Fruit fly (Drosophila melanogaster) whole organism, embryonic: ENCODE data around the gene CG13408.

Experiments
- CG11695 ChIP-seq: fragments of 200-800 bp; sonication (Bioruptor generic); IDR thresholded peaks from 3 replicates; pipeline ENCODE4 v1.3.6; 2022; ENCODE audit warnings: missing biosample characterization, missing genetic modification characterization
- CG16779 ChIP-seq: fragments of 200-800 bp; sonication (Bioruptor generic); IDR thresholded peaks from 2 replicates; pipeline ENCODE4 v1.3.6; 2022; ENCODE audit warnings: missing biosample characterization, missing genetic modification characterization
- CG17385 ChIP-seq: fragments of 200-800 bp; sonication (Bioruptor generic); optimal IDR thresholded peaks from 3 replicates; lab custom pipeline; 2018; ENCODE audit warnings: missing biosample characterization, mild to moderate bottlenecking, missing genetic modification characterization
- CG1832 ChIP-seq: fragments of 200-800 bp; sonication (Bioruptor generic); optimal IDR thresholded peaks from 2 replicates; lab custom pipeline; 2017; ENCODE audit warnings: missing biosample characterization, mild to moderate bottlenecking, missing genetic modification characterization, inconsistent platforms
- CG2678 ChIP-seq: fragments of 200-800 bp; sonication (Bioruptor generic); optimal IDR thresholded peaks from 3 replicates; lab custom pipeline; 2019; ENCODE audit warnings: missing biosample characterization, mild to moderate bottlenecking, missing genetic modification characterization, moderate library complexity
- CG2875 ChIP-seq: fragments of 200-800 bp; sonication (Bioruptor generic); optimal IDR thresholded peaks from 2 replicates; lab custom pipeline; 2017; ENCODE audit warnings: missing biosample characterization, mild to moderate bottlenecking, missing genetic modification characterization, missing genetic modification reagents
- CG2889 ChIP-seq: fragments of 200-800 bp; sonication (Bioruptor generic); IDR thresholded peaks from 3 replicates; pipeline ENCODE4 v1.3.6; 2022; ENCODE audit warnings: missing biosample characterization, missing genetic modification characterization
- CG32767 ChIP-seq: fragments of 200-800 bp; sonication (Bioruptor generic); IDR thresholded peaks from 2 replicates; pipeline ENCODE4 v1.3.6; 2022; ENCODE audit warnings: missing biosample characterization, missing genetic modification characterization
- CG42726 ChIP-seq: fragments of 200-800 bp; sonication (Bioruptor generic); IDR thresholded peaks from 2 replicates; pipeline ENCODE4 v1.3.6; 2022; ENCODE audit warnings: missing biosample characterization, missing genetic modification characterization; ENCODE audit not compliant: partially characterized antibody
- CG7271 ChIP-seq: fragments of 200-800 bp; sonication (Bioruptor generic); optimal IDR thresholded peaks from 2 replicates; lab custom pipeline; 2018; ENCODE audit warnings: missing biosample characterization, mild to moderate bottlenecking, missing genetic modification characterization, moderate library complexity
- CG7987 ChIP-seq: fragments of 200-800 bp; sonication (Bioruptor generic); optimal IDR thresholded peaks from 2 replicates; lab custom pipeline; 2018; ENCODE audit warnings: missing biosample characterization, mild to moderate bottlenecking, missing genetic modification characterization, moderate library complexity
- CG9609 ChIP-seq: fragments of 200-800 bp; sonication (Bioruptor generic); optimal IDR thresholded peaks from 3 replicates; lab custom pipeline; 2016; ENCODE audit warnings: missing biosample characterization, missing genetic modification characterization
- CHES-1-like ChIP-seq: fragments of 200-800 bp; sonication (Bioruptor generic); optimal IDR thresholded peaks from 2 replicates; lab custom pipeline; 2016; ENCODE audit warnings: missing biosample characterization, missing genetic modification characterization
- CTCF ChIP-seq: fragments of 200-800 bp; sonication (Bioruptor generic); optimal IDR thresholded peaks from 2 replicates; lab custom pipeline; 2017; ENCODE audit warnings: missing biosample characterization, mild to moderate bottlenecking, missing genetic modification characterization, moderate library complexity
- Fer1 ChIP-seq: fragments of 200-800 bp; sonication (Bioruptor generic); optimal IDR thresholded peaks from 2 replicates; lab custom pipeline; 2017; ENCODE audit warnings: missing biosample characterization, mild to moderate bottlenecking, missing genetic modification characterization
- H2.0 ChIP-seq: fragments of 200-800 bp; sonication (Bioruptor generic); IDR thresholded peaks from 2 replicates; pipeline ENCODE4 v1.3.6; 2022; ENCODE audit warnings: missing biosample characterization, missing genetic modification characterization
- HLH4C ChIP-seq: fragments of 200-800 bp; sonication (Bioruptor generic); IDR thresholded peaks from 3 replicates; pipeline ENCODE4 v1.3.6; 2022; ENCODE audit warnings: missing biosample characterization, missing genetic modification characterization; ENCODE audit not compliant: partially characterized antibody
- Hr3 ChIP-seq: fragments of 200-800 bp; sonication (Bioruptor generic); optimal IDR thresholded peaks from 3 replicates; lab custom pipeline; 2016; ENCODE audit warnings: missing biosample characterization, missing genetic modification characterization
- Med ChIP-seq: fragments of 200-800 bp; sonication (Bioruptor generic); peaks from one replicate; lab custom pipeline; 2016; ENCODE audit warnings: missing biosample characterization, missing genetic modification characterization, mild to moderate bottlenecking, inconsistent platforms, moderate library complexity
- NC2β ChIP-seq: fragments of 200-800 bp; sonication (Bioruptor generic); optimal IDR thresholded peaks from 2 replicates; lab custom pipeline; 2016; ENCODE audit warnings: missing biosample characterization, missing genetic modification characterization
- NFAT ChIP-seq: fragments of 200-800 bp; sonication (Bioruptor generic); IDR thresholded peaks from 2 replicates; pipeline ENCODE4 v1.3.6; 2022; ENCODE audit warnings: missing biosample characterization, missing genetic modification characterization
- Neu2 ChIP-seq: fragments of 200-800 bp; sonication (Bioruptor generic); optimal IDR thresholded peaks from 3 replicates; lab custom pipeline; 2016; ENCODE audit warnings: missing biosample characterization, missing genetic modification characterization, borderline replicate concordance
- Nf-YA ChIP-seq: fragments of 200-800 bp; sonication (Bioruptor generic); IDR thresholded peaks from 2 replicates; pipeline ENCODE4 v1.3.6; 2022; ENCODE audit warnings: missing biosample characterization, missing genetic modification characterization
- Six4 ChIP-seq: fragments of 200-800 bp; sonication (Bioruptor generic); optimal IDR thresholded peaks from 2 replicates; lab custom pipeline; 2016; ENCODE audit warnings: missing biosample characterization, missing genetic modification characterization
- Sry-δ ChIP-seq: fragments of 200-800 bp; sonication (Bioruptor generic); optimal IDR thresholded peaks from 2 replicates; lab custom pipeline; 2016; ENCODE audit warnings: missing biosample characterization, missing genetic modification characterization
- Xbp1 ChIP-seq: fragments of 200-800 bp; sonication (Bioruptor generic); optimal IDR thresholded peaks from 3 replicates; lab custom pipeline; 2016; ENCODE audit warnings: missing biosample characterization, mild to moderate bottlenecking, missing genetic modification characterization
- Xrp1 ChIP-seq: fragments of 200-800 bp; sonication (Bioruptor generic); IDR thresholded peaks from 2 replicates; pipeline ENCODE4 v1.3.6; 2022; ENCODE audit warnings: missing biosample characterization, missing genetic modification characterization
- aop ChIP-seq: fragments of 200-800 bp; sonication (Bioruptor generic); IDR thresholded peaks from 2 replicates; pipeline ENCODE4 v1.3.6; 2022; ENCODE audit warnings: missing biosample characterization, missing genetic modification characterization
- ap ChIP-seq: fragments of 200-800 bp; sonication (Bioruptor generic); IDR thresholded peaks from 2 replicates; pipeline ENCODE4 v1.3.6; 2022; ENCODE audit warnings: missing biosample characterization, missing genetic modification characterization
- bsh ChIP-seq, 2 experiments: fragments of 200-800 bp; sonication (Bioruptor generic); optimal IDR thresholded peaks; 2 replicates each; lab custom pipeline; 2017 to 2018; ENCODE audit warnings: mild to moderate bottlenecking in 2 of 2, missing biosample characterization in 2 of 2, missing genetic modification characterization in 2 of 2, moderate library complexity in 1 of 2
- cas ChIP-seq: fragments of 200-800 bp; sonication (Bioruptor generic); IDR thresholded peaks from 2 replicates; pipeline ENCODE4 v1.3.6; 2022; ENCODE audit warnings: missing biosample characterization, missing genetic modification characterization
- crc ChIP-seq: fragments of 200-800 bp; sonication (Bioruptor generic); optimal IDR thresholded peaks from 2 replicates; lab custom pipeline; 2016; ENCODE audit warnings: missing biosample characterization, missing genetic modification characterization
- croc ChIP-seq: fragments of 200-800 bp; sonication (Bioruptor generic); conservative IDR thresholded peaks from 3 replicates; pipeline ENCODE4 v1.3.6; 2022; ENCODE audit warnings: missing biosample characterization, missing genetic modification characterization
- crol ChIP-seq: fragments of 200-800 bp; sonication (Bioruptor generic); IDR thresholded peaks from 2 replicates; pipeline ENCODE4 v1.3.6; 2022; ENCODE audit warnings: missing biosample characterization, missing genetic modification characterization
- dati ChIP-seq: fragments of 200-800 bp; sonication (Bioruptor generic); IDR thresholded peaks from 2 replicates; pipeline ENCODE4 v1.3.6; 2022; ENCODE audit warnings: missing biosample characterization, missing genetic modification characterization
- fd64A ChIP-seq: fragments of 200-800 bp; sonication (Bioruptor generic); optimal IDR thresholded peaks from 3 replicates; lab custom pipeline; 2018; ENCODE audit warnings: missing biosample characterization, mild to moderate bottlenecking, missing genetic modification characterization
- ftz-f1 ChIP-seq: fragments of 200-800 bp; sonication (Bioruptor generic); optimal IDR thresholded peaks from 2 replicates; lab custom pipeline; 2016; ENCODE audit warnings: missing biosample characterization, missing genetic modification characterization
- gfzf ChIP-seq: fragments of 200-800 bp; sonication (Bioruptor generic); optimal IDR thresholded peaks from 2 replicates; lab custom pipeline; 2016; ENCODE audit warnings: missing biosample characterization, mild to moderate bottlenecking, missing genetic modification characterization, moderate library complexity
- grau ChIP-seq: fragments of 200-800 bp; optimal IDR thresholded peaks from 3 replicates; lab custom pipeline; 2019; ENCODE audit warnings: missing biosample characterization, mild to moderate bottlenecking, missing genetic modification characterization, moderate library complexity
- hkb ChIP-seq, 2 experiments: fragments of 200-800 bp in 1 of 2; fragments of >200 bp in 1 of 2; sonication (Bioruptor generic) in 1 of 2; IDR thresholded peaks in 1 of 2; optimal IDR thresholded peaks in 1 of 2; 2 replicates each; pipeline versions ENCODE4 v1.3.6 to Lab custom; 2017 to 2022; ENCODE audit warnings: missing biosample characterization in 1 of 2, missing genetic modification characterization in 1 of 2
- lmd ChIP-seq: fragments of 200-800 bp; sonication (Bioruptor generic); IDR thresholded peaks from 2 replicates; pipeline ENCODE4 v1.3.6; 2022; ENCODE audit warnings: missing biosample characterization, missing genetic modification characterization
- lola ChIP-seq, 3 experiments: fragments of >200 bp in 2 of 3; fragments of 200-800 bp in 1 of 3; sonication (Bioruptor generic) in 1 of 3; optimal IDR thresholded peaks; 2 replicates each; lab custom pipeline; 2017 to 2019; ENCODE audit warnings: missing biosample characterization in 3 of 3, missing genetic modification characterization in 3 of 3, mild to moderate bottlenecking in 1 of 3, moderate library complexity in 1 of 3
- lov ChIP-seq, 2 experiments: fragments of 200-800 bp in 1 of 2; fragments of >200 bp in 1 of 2; sonication (Bioruptor generic) in 1 of 2; IDR thresholded peaks in 1 of 2; optimal IDR thresholded peaks in 1 of 2; 2 replicates in 1 of 2; 3 replicates in 1 of 2; pipeline versions ENCODE4 v1.3.6 to Lab custom; 2017 to 2022; ENCODE audit warnings: missing biosample characterization in 1 of 2, missing genetic modification characterization in 1 of 2
- salm ChIP-seq: fragments of 200-800 bp; sonication (Bioruptor generic); optimal IDR thresholded peaks from 2 replicates; lab custom pipeline; 2018; ENCODE audit warnings: missing biosample characterization, mild to moderate bottlenecking, missing genetic modification characterization
- scrt ChIP-seq: fragments of 200-800 bp; sonication (Bioruptor generic); optimal IDR thresholded peaks from 2 replicates; lab custom pipeline; 2018; ENCODE audit warnings: missing biosample characterization, mild to moderate bottlenecking, missing genetic modification characterization, moderate library complexity
- sens-2 ChIP-seq: fragments of 200-800 bp; sonication (Bioruptor generic); IDR thresholded peaks from 2 replicates; pipeline ENCODE4 v1.3.6; 2022; ENCODE audit warnings: missing biosample characterization, missing genetic modification characterization
- shn ChIP-seq: fragments of 200-800 bp; sonication (Bioruptor generic); optimal IDR thresholded peaks from 3 replicates; lab custom pipeline; 2016; ENCODE audit warnings: missing biosample characterization, missing genetic modification characterization
- sim ChIP-seq: fragments of 200-800 bp; sonication (Bioruptor generic); IDR thresholded peaks from 2 replicates; pipeline ENCODE4 v1.3.6; 2022; ENCODE audit warnings: missing biosample characterization, missing genetic modification characterization
- sima ChIP-seq: fragments of 200-800 bp; sonication (Bioruptor generic); optimal IDR thresholded peaks from 2 replicates; lab custom pipeline; 2016; ENCODE audit warnings: missing biosample characterization, missing genetic modification characterization
- tgo ChIP-seq: fragments of 200-800 bp; sonication (Bioruptor generic); IDR thresholded peaks from 3 replicates; pipeline ENCODE4 v1.3.6; 2022; ENCODE audit warnings: missing biosample characterization, missing genetic modification characterization
- tx ChIP-seq: fragments of 200-800 bp; sonication (Bioruptor generic); optimal IDR thresholded peaks from 2 replicates; lab custom pipeline; 2016; ENCODE audit warnings: missing biosample characterization, missing genetic modification characterization
- z ChIP-seq: fragments of 200-800 bp; sonication (Bioruptor generic); IDR thresholded peaks from 3 replicates; pipeline ENCODE4 v1.3.6; 2022; ENCODE audit warnings: missing biosample characterization, missing genetic modification characterization

CG13408 gene

DNA sequence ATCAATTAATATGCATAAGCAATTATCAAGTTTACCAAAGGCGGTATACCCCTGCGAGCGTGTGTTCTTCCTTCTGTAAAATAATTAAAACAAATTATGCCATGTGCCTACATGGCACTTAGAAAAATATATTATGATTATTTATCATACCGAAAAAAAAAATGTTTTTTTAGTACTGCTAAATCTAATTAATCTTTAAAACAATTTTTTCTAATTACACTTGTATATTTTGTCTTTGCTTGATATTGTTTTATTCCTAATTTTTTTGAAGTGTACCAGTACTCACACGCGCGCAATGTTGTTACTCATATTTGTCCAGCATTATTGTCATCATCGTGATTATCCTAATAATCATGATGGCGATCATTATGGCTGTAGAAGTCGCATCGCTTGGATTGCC lies 43.2 kb downstream of the CG13408 start (continued):
- TF ChIP-seq aop (GFP tag; lab: Robert Waterston, UW) (no peak), shn (no peak), CTCF (GFP tag; lab: Kevin White, UChicago) (no peak), ftz-f1 (GFP tag; lab: Kevin White, UChicago) (no peak), sens-2 (no peak), Xrp1 (no peak), scrt (GFP tag; lab: Kevin White, UChicago) (no peak), crc (GFP tag; lab: Kevin White, UChicago) (no peak), lov (optimal IDR thresholded peaks at IDR 0.05; lab: Kevin White, UChicago) (no peak), lov (GFP tag; IDR thresholded peaks at IDR 0.05; lab: Robert Waterston, UW) (no peak), CHES-1-like (GFP tag; lab: Kevin White, UChicago) (no peak), Nf-YA (GFP tag; lab: Robert Waterston, UW) (no peak), NC2β (no peak), bsh (GFP tag; optimal IDR thresholded peaks at IDR 0.05; lab: Kevin White, UChicago) (peak in 1 of 2 experiments; percentile 49), CG1832 (GFP tag; lab: Kevin White, UChicago) (no peak), CG16779 (no peak), Fer1 (GFP tag; lab: Kevin White, UChicago) (no peak), Sry-δ (GFP tag; lab: Kevin White, UChicago) (no peak), CG9609 (GFP tag; lab: Kevin White, UChicago) (no peak), salm (tag; lab: Kevin White, UChicago) (no peak), fd64A (no peak), CG2889 (GFP tag; lab: Robert Waterston, UW) (no peak), Hr3 (GFP tag; lab: Kevin White, UChicago) (no peak), CG17385 (no peak), dati (GFP tag; lab: Robert Waterston, UW) (no peak), CG11695 (GFP tag; lab: Robert Waterston, UW) (no peak), CG2678 (tag; lab: Kevin White, UChicago) (peak; percentile 54), CG2875 (GFP tag; lab: Kevin White, UChicago) (no peak), lola (GFP tag; optimal IDR thresholded peaks at IDR 0.05; lab: Kevin White, UChicago) (no peak), ap (GFP tag; lab: Robert Waterston, UW) (0 out of 2 replicates have a peak, but pooled peaks have one; percentile 35), cas (no peak), lmd (GFP tag; lab: Robert Waterston, UW) (no peak; the same call in 1 of the 2 replicates), Six4 (no peak), hkb (optimal IDR thresholded peaks at IDR 0.05; lab: Kevin White, UChicago) (no peak), hkb (GFP tag; IDR thresholded peaks at IDR 0.05; lab: Robert Waterston, UW) (no peak), Neu2 (GFP tag; lab: Kevin White, UChicago) (no peak), CG7987 (GFP tag; lab: Kevin White, UChicago) (no peak), croc (GFP tag; lab: Robert Waterston, UW) (no peak), tx (GFP tag; lab: Kevin White, UChicago) (no peak), crol (GFP tag; lab: Robert Waterston, UW) (no peak), H2.0 (GFP tag; lab: Robert Waterston, UW) (no peak), CG32767 (GFP tag; lab: Robert Waterston, UW) (no peak), grau (tag; lab: Kevin White, UChicago) (peak; percentile 41), CG7271 (no peak), sima (GFP tag; lab: Kevin White, UChicago) (no peak), sim (GFP tag; lab: Robert Waterston, UW) (no peak), gfzf (no peak), HLH4C (GFP tag; lab: Robert Waterston, UW) (no peak), tgo (GFP tag; lab: Robert Waterston, UW) (peak; percentile 37; the same call in 1 of the 3 replicates), z (GFP tag; lab: Robert Waterston, UW) (no peak), Med (GFP tag; lab: Kevin White, UChicago) (peak; percentile 16), CG42726 (GFP tag; lab: Robert Waterston, UW) (no peak), NFAT (GFP tag; lab: Robert Waterston, UW) (no peak), Xbp1 (GFP tag; lab: Kevin White, UChicago) (peak; percentile 15)
